Worm (Caenorhabditis elegans) whole organism, L1 larva: ENCODE measurements around the gene srd-68.
"Not testable (repeated sequence)": the region's sequence is repeated elsewhere in the genome, so short reads cannot be mapped to it uniquely, and the experiment has no call there.

Source experiments
- C04F5.9 ChIP-seq: sonication (generic microtip); optimal IDR thresholded peaks from 2 replicates; lab custom pipeline; 2016; ENCODE audit warnings: missing genetic modification characterization, missing compliant biosample characterization
- F16B12.6 ChIP-seq: fragments of 150-350 bp; optimal IDR thresholded peaks from 2 replicates; lab custom pipeline; 2014; ENCODE audit warnings: missing biosample characterization, missing genetic modification characterization
- aha-1 ChIP-seq: fragments of 150-350 bp; optimal IDR thresholded peaks from 2 replicates; lab custom pipeline; 2014; ENCODE audit warnings: missing biosample characterization, missing genetic modification characterization
- alr-1 ChIP-seq: fragments of 200-800 bp; sonication (Bioruptor generic); optimal IDR thresholded peaks from 2 replicates; lab custom pipeline; 2018; ENCODE audit warnings: borderline replicate concordance, mild to moderate bottlenecking, missing genetic modification characterization, missing compliant biosample characterization
- ceh-8 ChIP-seq: fragments of 200-800 bp; sonication (Bioruptor generic); optimal IDR thresholded peaks from 2 replicates; lab custom pipeline; 2018; ENCODE audit warnings: mild to moderate bottlenecking, missing genetic modification characterization, moderate library complexity, missing compliant biosample characterization
- ceh-88 ChIP-seq: fragments of 200-800 bp; sonication (Bioruptor generic); IDR thresholded peaks from 2 replicates; pipeline ENCODE4 v1.3.6; 2022; ENCODE audit warnings: missing genetic modification characterization, missing compliant biosample characterization
- ceh-90 ChIP-seq: sonication (generic microtip); optimal IDR thresholded peaks from 2 replicates; lab custom pipeline; 2016; ENCODE audit warnings: missing genetic modification characterization, missing compliant biosample characterization
- ces-1 ChIP-seq: fragments of 150-350 bp; optimal IDR thresholded peaks from 2 replicates; lab custom pipeline; 2014; ENCODE audit warnings: missing biosample characterization, missing genetic modification reagents, missing genetic modification characterization
- dsc-1 ChIP-seq: sonication (generic microtip); optimal IDR thresholded peaks from 2 replicates; lab custom pipeline; 2016; ENCODE audit warnings: mild to moderate bottlenecking, missing genetic modification characterization, missing compliant biosample characterization
- efl-3 ChIP-seq: fragments of 200-800 bp; sonication (Bioruptor generic); optimal IDR thresholded peaks from 2 replicates; lab custom pipeline; 2018; ENCODE audit warnings: mild to moderate bottlenecking, missing genetic modification characterization, missing compliant biosample characterization
- egl-27 ChIP-seq, 2 experiments: fragments of 150-350 bp in 1 of 2; sonication (generic microtip); optimal IDR thresholded peaks; 3 replicates each; lab custom pipeline; 2017 to 2018; ENCODE audit warnings: missing biosample characterization in 2 of 2, missing genetic modification characterization in 2 of 2, missing genetic modification reagents in 2 of 2
- fkh-8 ChIP-seq: sonication (generic microtip); optimal IDR thresholded peaks from 2 replicates; lab custom pipeline; 2016; ENCODE audit warnings: mild to moderate bottlenecking, missing genetic modification characterization, missing compliant biosample characterization
- hlh-17 ChIP-seq: fragments of 200-800 bp; sonication (Bioruptor generic); optimal IDR thresholded peaks from 2 replicates; lab custom pipeline; 2018; ENCODE audit warnings: missing genetic modification characterization, mild to moderate bottlenecking, missing compliant biosample characterization, moderate library complexity, borderline replicate concordance
- lin-13 ChIP-seq: fragments of 150-350 bp; optimal IDR thresholded peaks from 2 replicates; lab custom pipeline; 2014; ENCODE audit warnings: missing biosample characterization, missing genetic modification reagents, missing genetic modification characterization
- lin-39 ChIP-seq: fragments of 150-350 bp; optimal IDR thresholded peaks from 2 replicates; lab custom pipeline; 2014; ENCODE audit warnings: missing biosample characterization, missing genetic modification reagents, missing genetic modification characterization
- lir-3 ChIP-seq: sonication (generic microtip); optimal IDR thresholded peaks from 2 replicates; lab custom pipeline; 2016; ENCODE audit warnings: mild to moderate bottlenecking, missing genetic modification characterization, moderate library complexity, missing compliant biosample characterization; ENCODE audit not compliant: poor library complexity
- lsy-2 ChIP-seq, 2 experiments: fragments of 150-350 bp; optimal IDR thresholded peaks; 2 replicates each; lab custom pipeline; 2014; ENCODE audit warnings: missing biosample characterization in 2 of 2, missing genetic modification characterization in 2 of 2
- mab-9 ChIP-seq: fragments of 200-800 bp; sonication (Bioruptor generic); IDR thresholded peaks from 2 replicates; pipeline ENCODE4 v1.3.6; 2022; ENCODE audit warnings: missing genetic modification reagents, missing genetic modification characterization, missing compliant biosample characterization
- mef-2 ChIP-seq: fragments of 150-350 bp; optimal IDR thresholded peaks from 2 replicates; lab custom pipeline; 2014; ENCODE audit warnings: missing biosample characterization, missing genetic modification characterization
- mep-1 ChIP-seq: fragments of 150-350 bp; optimal IDR thresholded peaks from 2 replicates; lab custom pipeline; 2014; ENCODE audit warnings: missing biosample characterization, missing genetic modification characterization
- nhr-71 ChIP-seq: sonication (generic microtip); optimal IDR thresholded peaks from 2 replicates; lab custom pipeline; 2016; ENCODE audit warnings: mild to moderate bottlenecking, missing genetic modification characterization, moderate library complexity, missing compliant biosample characterization
- nhr-76 ChIP-seq: sonication (generic microtip); optimal IDR thresholded peaks from 2 replicates; lab custom pipeline; 2017; ENCODE audit warnings: missing biosample characterization, missing genetic modification characterization
- nhr-84 ChIP-seq: sonication (generic microtip); optimal IDR thresholded peaks from 2 replicates; lab custom pipeline; 2017; ENCODE audit warnings: missing biosample characterization, missing genetic modification characterization
- pag-3 ChIP-seq: sonication (generic microtip); optimal IDR thresholded peaks from 2 replicates; lab custom pipeline; 2017; ENCODE audit warnings: missing genetic modification characterization, mild to moderate bottlenecking, missing compliant biosample characterization, antibody characterized with exemption, borderline replicate concordance; ENCODE audit not compliant: insufficient read depth
- pqm-1 ChIP-seq: sonication (generic microtip); optimal IDR thresholded peaks from 3 replicates; lab custom pipeline; 2017; ENCODE audit warnings: missing biosample characterization, missing genetic modification characterization
- rnt-1 ChIP-seq: sonication (generic microtip); optimal IDR thresholded peaks from 2 replicates; lab custom pipeline; 2016; ENCODE audit warnings: mild to moderate bottlenecking, missing genetic modification characterization, moderate library complexity, missing compliant biosample characterization
- skn-1 ChIP-seq: fragments of 150-350 bp; optimal IDR thresholded peaks from 2 replicates; lab custom pipeline; 2014; ENCODE audit warnings: missing biosample characterization, missing genetic modification characterization
- snu-23 ChIP-seq: sonication (generic microtip); optimal IDR thresholded peaks from 2 replicates; lab custom pipeline; 2016; ENCODE audit warnings: missing genetic modification characterization, missing compliant biosample characterization
- swsn-7 ChIP-seq: sonication (generic microtip); optimal IDR thresholded peaks from 2 replicates; lab custom pipeline; 2016; ENCODE audit warnings: missing genetic modification characterization, missing compliant biosample characterization
- unc-130 ChIP-seq: fragments of 150-350 bp; optimal IDR thresholded peaks from 2 replicates; lab custom pipeline; 2017; ENCODE audit warnings: missing biosample characterization, missing genetic modification characterization, inconsistent platforms
- unc-62 ChIP-seq: fragments of 150-350 bp; optimal IDR thresholded peaks from 2 replicates; lab custom pipeline; 2014; ENCODE audit warnings: missing biosample characterization, missing genetic modification reagents, missing genetic modification characterization
- unc-86 ChIP-seq: sonication (generic microtip); optimal IDR thresholded peaks from 2 replicates; lab custom pipeline; 2016; ENCODE audit warnings: missing genetic modification characterization, missing compliant biosample characterization
- vab-15 ChIP-seq: sonication (generic microtip); optimal IDR thresholded peaks from 2 replicates; lab custom pipeline; 2017; ENCODE audit warnings: missing genotype, mild to moderate bottlenecking, missing genetic modification characterization, missing compliant biosample characterization
- xbp-1 ChIP-seq: sonication (generic microtip); optimal IDR thresholded peaks from 2 replicates; lab custom pipeline; 2016; ENCODE audit warnings: missing genetic modification characterization, missing compliant biosample characterization
- zag-1 ChIP-seq: fragments of 150-350 bp; optimal IDR thresholded peaks from 2 replicates; lab custom pipeline; 2014; ENCODE audit warnings: missing biosample characterization, missing genetic modification characterization
- zip-4 ChIP-seq: fragments of 200-800 bp; sonication (Bioruptor generic); optimal IDR thresholded peaks from 2 replicates; lab custom pipeline; 2018; ENCODE audit warnings: mild to moderate bottlenecking, missing genetic modification characterization, moderate library complexity, missing compliant biosample characterization
- ztf-11 ChIP-seq, 2 experiments: sonication (generic microtip); optimal IDR thresholded peaks; 2 replicates each; lab custom pipeline; 2016 to 2017; ENCODE audit warnings: missing genetic modification characterization in 2 of 2, missing biosample characterization in 1 of 2, missing compliant biosample characterization in 1 of 2
- ztf-4 ChIP-seq: fragments of 150-350 bp; optimal IDR thresholded peaks from 2 replicates; lab custom pipeline; 2014; ENCODE audit warnings: missing biosample characterization, missing genetic modification characterization

Gene srd-68

ce11 chrV:16902726-16903125 lies at the start of gene srd-68:
srd-68 (minus strand) TSS chrV:16902826.
- no peak for TF ChIP-seq nhr-76 (tag; lab: Kevin White, UChicago)
- TF ChIP-seq mab-9 (GFP tag; lab: Robert Waterston, UW), result no peak

ce11 chrV:16951504-16951903 lies 48.9 kb upstream of the srd-68 start, which contains the start of gene clec-238:
clec-238 (plus strand) TSS chrV:16951804.
- TF ChIP-seq vab-15 (no peak), lin-13 (GFP tag; lab: Kevin White, UChicago) (no peak), lsy-2 (tag; optimal IDR thresholded peaks at IDR 0.05; lab: Kevin White, UChicago) (no peak), egl-27 (tag; optimal IDR thresholded peaks at IDR 0.05; lab: Kevin White, UChicago) (no peak), nhr-76 (tag; lab: Kevin White, UChicago) (no peak), ztf-4 (tag; lab: Kevin White, UChicago) (no peak), ces-1 (GFP tag; lab: Kevin White, UChicago) (no peak), lin-39 (no peak), rnt-1 (tag; lab: Kevin White, UChicago) (no peak), zag-1 (no peak), nhr-84 (tag; lab: Kevin White, UChicago) (no peak), F16B12.6 (tag; lab: Kevin White, UChicago) (no peak), unc-62 (GFP tag; lab: Kevin White, UChicago) (no peak), skn-1 (tag; lab: Kevin White, UChicago) (no peak), ztf-11 (tag; optimal IDR thresholded peaks at IDR 0.05; lab: Kevin White, UChicago) (no peak), mef-2 (tag; lab: Kevin White, UChicago) (no peak), efl-3 (GFP tag; lab: Kevin White, UChicago) (no peak), alr-1 (tag; lab: Kevin White, UChicago) (no peak), hlh-17 (GFP tag; lab: Kevin White, UChicago) (no peak), aha-1 (tag; lab: Kevin White, UChicago) (no peak)

ce11 chrV:16950036-16950435 lies 47.4 kb upstream of the srd-68 start:
- TF ChIP-seq fkh-8 (tag; lab: Kevin White, UChicago) (no peak), ceh-8 (GFP tag; lab: Kevin White, UChicago) (no peak), lir-3 (tag; lab: Kevin White, UChicago) (no peak), unc-130 (tag; lab: Kevin White, UChicago) (no peak), xbp-1 (tag; lab: Kevin White, UChicago) (no peak), aha-1 (tag; lab: Kevin White, UChicago) (no peak), mep-1 (tag; lab: Kevin White, UChicago) (no peak), pqm-1 (tag; lab: Kevin White, UChicago) (no peak), nhr-71 (tag; lab: Kevin White, UChicago) (no peak), C04F5.9 (tag; lab: Kevin White, UChicago) (no peak), ces-1 (GFP tag; lab: Kevin White, UChicago) (no peak), unc-86 (tag; lab: Kevin White, UChicago) (no peak), ceh-88 (no peak), swsn-7 (tag; lab: Kevin White, UChicago) (no peak), zip-4 (no peak), lin-13 (GFP tag; lab: Kevin White, UChicago) (no peak), ceh-90 (tag; lab: Kevin White, UChicago) (no peak), vab-15 (no peak), snu-23 (GFP tag; lab: Kevin White, UChicago) (no peak)
- TF ChIP-seq, all 84 proteins: peak for 0

ce11 chrV:16949609-16950008 lies 47.0 kb upstream of the srd-68 start, which contains the start of gene fbxa-111:
fbxa-111 (minus strand) TSS chrV:16949709.
- not testable (repeated sequence) for TF ChIP-seq pag-3 (tag; lab: Kevin White, UChicago); ceh-88; dsc-1 (tag; lab: Kevin White, UChicago)
